Worm (Caenorhabditis elegans) whole organism, L2 larva: Measurements from ENCODE around the gene act-1.

ENCODE experiments used
- crh-2 ChIP-seq: sonication (generic microtip); optimal IDR thresholded peaks from 2 replicates; lab custom pipeline; 2017; ENCODE audit warnings: missing biosample characterization, missing genetic modification characterization
- fos-1 ChIP-seq: fragments of 150-350 bp; optimal IDR thresholded peaks from 2 replicates; lab custom pipeline; 2014; ENCODE audit warnings: missing biosample characterization, missing genetic modification characterization
- lin-39 ChIP-seq: fragments of 150-350 bp; optimal IDR thresholded peaks from 2 replicates; lab custom pipeline; 2014; ENCODE audit warnings: missing biosample characterization, missing genetic modification reagents, missing genetic modification characterization
- nhr-11 ChIP-seq: fragments of 150-350 bp; optimal IDR thresholded peaks from 2 replicates; lab custom pipeline; 2014; ENCODE audit warnings: missing biosample characterization, missing genetic modification characterization
- sma-9 ChIP-seq, 2 experiments: fragments of 150-350 bp in 1 of 2; sonication (generic microtip) in 1 of 2; optimal IDR thresholded peaks; 2 replicates each; lab custom pipeline; 2014 to 2016; ENCODE audit warnings: missing genetic modification characterization in 2 of 2, mild to moderate bottlenecking in 1 of 2, missing biosample characterization in 1 of 2, missing compliant biosample characterization in 1 of 2, missing genetic modification reagents in 1 of 2, moderate library complexity in 1 of 2
- ztf-11 ChIP-seq: sonication (generic microtip); optimal IDR thresholded peaks from 2 replicates; lab custom pipeline; 2017; ENCODE audit warnings: missing biosample characterization, missing genetic modification characterization

- TF ChIP-seq nhr-11 (tag; lab: Kevin White, UChicago) (no peak), lin-39 (tag; lab: Kevin White, UChicago) (no peak), fos-1 (tag; lab: Kevin White, UChicago) (no peak), ztf-11 (tag; lab: Kevin White, UChicago) (no peak), sma-9 (GFP tag; optimal IDR thresholded peaks at IDR 0.05; lab: Kevin White, UChicago) (no peak), sma-9 (tag; optimal IDR thresholded peaks at IDR 0.05; lab: Kevin White, UChicago) (no peak), crh-2 (tag; lab: Kevin White, UChicago) (no peak)
These were observed 9.4 kb upstream of the act-1 start for ce11 chrV:11071453-11071852.
